Fruit fly (Drosophila melanogaster) whole organism, wandering third instar larva: ENCODE data around the gene CG42637.

ENCODE experiments used
- Abd-B ChIP-seq: fragments of >200 bp; optimal IDR thresholded peaks from 2 replicates; lab custom pipeline; 2017; ENCODE audit warnings: missing biosample characterization, missing genetic modification characterization
- CG9705 ChIP-seq: fragments of 200-800 bp; sonication (Bioruptor generic); optimal IDR thresholded peaks from 2 replicates; lab custom pipeline; 2018; ENCODE audit warnings: missing biosample characterization, mild to moderate bottlenecking, missing genetic modification characterization
- Myc ChIP-seq: fragments of >200 bp; optimal IDR thresholded peaks from 2 replicates; lab custom pipeline; 2017
- OdsH ChIP-seq: fragments of 200-800 bp; sonication (Bioruptor generic); optimal IDR thresholded peaks from 2 replicates; lab custom pipeline; 2016; ENCODE audit warnings: missing biosample characterization, mild to moderate bottlenecking, missing genetic modification characterization
- br ChIP-seq: fragments of 200-800 bp; sonication (Bioruptor generic); optimal IDR thresholded peaks from 2 replicates; lab custom pipeline; 2016; ENCODE audit warnings: missing biosample characterization, missing genetic modification characterization
- foxo ChIP-seq, 2 experiments: fragments of 200-800 bp; sonication (Bioruptor generic); optimal IDR thresholded peaks; 2 replicates in 1 of 2; 3 replicates in 1 of 2; lab custom pipeline; 2016 to 2017; ENCODE audit warnings: missing biosample characterization in 2 of 2, missing genetic modification characterization in 2 of 2
- fru ChIP-seq: fragments of 200-800 bp; sonication (Bioruptor generic); optimal IDR thresholded peaks from 3 replicates; lab custom pipeline; 2016; ENCODE audit warnings: missing biosample characterization, mild to moderate bottlenecking, missing genetic modification characterization
- h ChIP-seq: fragments of 200-800 bp; sonication (Bioruptor generic); optimal IDR thresholded peaks from 3 replicates; lab custom pipeline; 2016; ENCODE audit warnings: missing biosample characterization, mild to moderate bottlenecking, missing genetic modification characterization
- pan ChIP-seq: fragments of >200 bp; optimal IDR thresholded peaks from 2 replicates; lab custom pipeline; 2017
- psq ChIP-seq: fragments of 200-800 bp; sonication (Bioruptor generic); optimal IDR thresholded peaks from 3 replicates; lab custom pipeline; 2017; ENCODE audit warnings: missing biosample characterization, mild to moderate bottlenecking, missing genetic modification characterization, moderate library complexity
- sv ChIP-seq: fragments of 200-800 bp; sonication (Bioruptor generic); optimal IDR thresholded peaks from 3 replicates; lab custom pipeline; 2016; ENCODE audit warnings: missing biosample characterization, missing genetic modification characterization
- usp ChIP-seq: fragments of >200 bp; optimal IDR thresholded peaks from 2 replicates; lab custom pipeline; 2017; ENCODE audit warnings: missing biosample characterization, missing genetic modification characterization
- woc ChIP-seq: sonication (Bioruptor generic); optimal IDR thresholded peaks from 2 replicates; lab custom pipeline; 2016; ENCODE audit warnings: missing biosample characterization, mild to moderate bottlenecking, missing genetic modification characterization

dm6 chr3L:19807103-19807502 lies 13.7 kb upstream of the CG42637 start, which contains the start of the genes CG14104 and Kap-alpha1:
- TF ChIP-seq OdsH (GFP tag; lab: Kevin White, UChicago) = no peak
- no peak for TF ChIP-seq pan (lab: Kevin White, UChicago)
- TF ChIP-seq usp (GFP tag; lab: Kevin White, UChicago) = no peak
- TF ChIP-seq fru = no peak
- TF ChIP-seq CG9705 = no peak
- no peak for TF ChIP-seq psq (GFP tag; lab: Kevin White, UChicago)
- TF ChIP-seq foxo (GFP tag; optimal IDR thresholded peaks at IDR 0.05; lab: Kevin White, UChicago) = no peak
- TF ChIP-seq Myc (lab: Kevin White, UChicago) = peak; percentile 11
- no peak for TF ChIP-seq Abd-B (GFP tag; lab: Kevin White, UChicago)
- no peak for TF ChIP-seq woc (GFP tag; lab: Kevin White, UChicago)
- TF ChIP-seq br (GFP tag; lab: Kevin White, UChicago) = no peak
- TF ChIP-seq h (GFP tag; lab: Kevin White, UChicago) = no peak
- TF ChIP-seq sv (GFP tag; lab: Kevin White, UChicago) = no peak
